Fruit fly (Drosophila melanogaster) Kc167 (cell line): ENCODE data around the gene thoc7.

Source experiments
- Myc ChIP-seq: fragments of >200 bp; optimal IDR thresholded peaks from 2 replicates; lab custom pipeline; 2017; ENCODE audit warnings: missing external identifiers
- Sin3A ChIP-seq: fragments of >200 bp; optimal IDR thresholded peaks from 2 replicates; lab custom pipeline; 2018; ENCODE audit warnings: missing external identifiers
- insv ChIP-seq: fragments of >200 bp; optimal IDR thresholded peaks from 3 replicates; lab custom pipeline; 2018; ENCODE audit warnings: missing external identifiers

dm6 chr3L:171729-172128 lies 40.8 kb downstream of the thoc7 start:
- TF ChIP-seq insv (lab: Kevin White, UChicago): no peak
- TF ChIP-seq Sin3A (lab: Kevin White, UChicago): no peak
- TF ChIP-seq Myc: no peak
